Fruit fly (Drosophila melanogaster) whole organism, prepupa: ENCODE measurements around the gene GluRIA.
A peak's percentile ranks its signal among the peaks of the same experiment; 100 is the strongest.

Experiments
- CG10631 ChIP-seq: fragments of 200-800 bp; sonication (Bioruptor generic); optimal IDR thresholded peaks from 2 replicates; lab custom pipeline; 2016; ENCODE audit warnings: missing biosample characterization, missing genetic modification characterization
- CG10669 ChIP-seq: fragments of 200-800 bp; sonication (Bioruptor generic); optimal IDR thresholded peaks from 3 replicates; lab custom pipeline; 2018; ENCODE audit warnings: missing biosample characterization, mild to moderate bottlenecking, missing genetic modification characterization, moderate library complexity
- CG11294 ChIP-seq: fragments of 200-800 bp; sonication (Bioruptor generic); IDR thresholded peaks from 2 replicates; pipeline ENCODE4 v1.3.6; 2022; ENCODE audit warnings: missing biosample characterization, missing genetic modification characterization
- CG11762 ChIP-seq: fragments of 200-800 bp; sonication (Bioruptor generic); optimal IDR thresholded peaks from 3 replicates; lab custom pipeline; 2016; ENCODE audit warnings: missing biosample characterization, missing genetic modification characterization; ENCODE audit not compliant: insufficient read depth
- CG11902 ChIP-seq: fragments of 200-800 bp; sonication (Bioruptor generic); optimal IDR thresholded peaks from 3 replicates; lab custom pipeline; 2016; ENCODE audit warnings: missing biosample characterization, missing genetic modification characterization
- CG15336 ChIP-seq: fragments of 200-800 bp; sonication (Bioruptor generic); IDR thresholded peaks from 2 replicates; pipeline ENCODE4 v1.3.6; 2022; ENCODE audit warnings: missing biosample characterization, missing genetic modification characterization
- CG1621 ChIP-seq: fragments of 200-800 bp; sonication (Bioruptor generic); optimal IDR thresholded peaks from 3 replicates; lab custom pipeline; 2018; ENCODE audit warnings: missing biosample characterization, mild to moderate bottlenecking, missing genetic modification characterization
- CG16779 ChIP-seq: fragments of 200-800 bp; sonication (Bioruptor generic); optimal IDR thresholded peaks from 3 replicates; lab custom pipeline; 2017; ENCODE audit warnings: missing biosample characterization, mild to moderate bottlenecking, missing genetic modification characterization
- CG3032 ChIP-seq: fragments of 200-800 bp; optimal IDR thresholded peaks from 2 replicates; lab custom pipeline; 2019; ENCODE audit warnings: missing biosample characterization, mild to moderate bottlenecking, missing genetic modification characterization, moderate library complexity
- CG31627 ChIP-seq: fragments of 200-800 bp; sonication (Bioruptor generic); optimal IDR thresholded peaks from 3 replicates; lab custom pipeline; 2016; ENCODE audit warnings: missing biosample characterization, missing genetic modification characterization
- CG32006 ChIP-seq: fragments of 200-800 bp; sonication (Bioruptor generic); optimal IDR thresholded peaks from 3 replicates; lab custom pipeline; 2017; ENCODE audit warnings: missing biosample characterization, mild to moderate bottlenecking, missing genetic modification characterization
- CG34406 ChIP-seq: fragments of 200-800 bp; sonication (Bioruptor generic); optimal IDR thresholded peaks from 3 replicates; lab custom pipeline; 2016; ENCODE audit warnings: missing biosample characterization, missing genetic modification characterization
- CG3919 ChIP-seq: fragments of 200-800 bp; sonication (Bioruptor generic); optimal IDR thresholded peaks from 3 replicates; lab custom pipeline; 2016; ENCODE audit warnings: missing biosample characterization, missing genetic modification characterization
- CG4318 ChIP-seq: fragments of 200-800 bp; sonication (Bioruptor generic); optimal IDR thresholded peaks from 3 replicates; lab custom pipeline; 2017; ENCODE audit warnings: missing biosample characterization, mild to moderate bottlenecking, missing genetic modification characterization
- CG6163 ChIP-seq: fragments of 200-800 bp; sonication (Bioruptor generic); IDR thresholded peaks from 3 replicates; pipeline ENCODE4 v1.3.6; 2022; ENCODE audit warnings: missing biosample characterization, missing genetic modification characterization
- CG6792 ChIP-seq: fragments of 200-800 bp; sonication (Bioruptor generic); optimal IDR thresholded peaks from 3 replicates; lab custom pipeline; 2016; ENCODE audit warnings: missing biosample characterization, missing genetic modification characterization
- CG7368 ChIP-seq: fragments of 200-800 bp; sonication (Bioruptor generic); optimal IDR thresholded peaks from 3 replicates; lab custom pipeline; 2016; ENCODE audit warnings: missing biosample characterization, missing genetic modification characterization
- CG8119 ChIP-seq: fragments of 200-800 bp; sonication (Bioruptor generic); IDR thresholded peaks from 3 replicates; pipeline ENCODE4 v1.3.6; 2022; ENCODE audit warnings: missing biosample characterization, missing genetic modification characterization
- CG8632 ChIP-seq: fragments of 200-800 bp; sonication (Bioruptor generic); optimal IDR thresholded peaks from 3 replicates; lab custom pipeline; 2016; ENCODE audit warnings: missing biosample characterization, missing genetic modification characterization
- CG9139 ChIP-seq: fragments of 200-800 bp; sonication (Bioruptor generic); optimal IDR thresholded peaks from 3 replicates; lab custom pipeline; 2017; ENCODE audit warnings: missing biosample characterization, mild to moderate bottlenecking, missing genetic modification characterization
- Eip78C ChIP-seq: fragments of 200-800 bp; sonication (Bioruptor generic); peaks from one replicate; lab custom pipeline; 2016; ENCODE audit warnings: missing biosample characterization, missing genetic modification characterization
- Eip93F ChIP-seq: fragments of 200-800 bp; sonication (Bioruptor generic); optimal IDR thresholded peaks from 2 replicates; lab custom pipeline; 2016; ENCODE audit warnings: missing biosample characterization, mild to moderate bottlenecking, missing genetic modification characterization
- Ets21C ChIP-seq: fragments of 200-800 bp; sonication (Bioruptor generic); optimal IDR thresholded peaks from 3 replicates; lab custom pipeline; 2016; ENCODE audit warnings: missing biosample characterization, missing genetic modification characterization
- Ets96B ChIP-seq: fragments of 200-800 bp; optimal IDR thresholded peaks from 2 replicates; lab custom pipeline; 2019; ENCODE audit warnings: missing biosample characterization, mild to moderate bottlenecking, missing genetic modification characterization, moderate library complexity
- Hr38 ChIP-seq: sonication (Bioruptor generic); optimal IDR thresholded peaks from 2 replicates; lab custom pipeline; 2016; ENCODE audit warnings: missing biosample characterization, missing genetic modification characterization
- Hr39 ChIP-seq: fragments of 200-800 bp; sonication (Bioruptor generic); optimal IDR thresholded peaks from 2 replicates; lab custom pipeline; 2016; ENCODE audit warnings: missing biosample characterization, missing genetic modification characterization
- Hr4 ChIP-seq: fragments of 200-800 bp; sonication (Bioruptor generic); optimal IDR thresholded peaks from 3 replicates; lab custom pipeline; 2016; ENCODE audit warnings: missing biosample characterization, missing genetic modification characterization
- Lpt ChIP-seq: fragments of 200-800 bp; sonication (Bioruptor generic); optimal IDR thresholded peaks from 3 replicates; lab custom pipeline; 2016; ENCODE audit warnings: missing biosample characterization, missing genetic modification characterization
- Met ChIP-seq: fragments of 200-800 bp; sonication (Bioruptor generic); optimal IDR thresholded peaks from 3 replicates; lab custom pipeline; 2016; ENCODE audit warnings: missing biosample characterization, missing genetic modification characterization
- Smox ChIP-seq: fragments of 200-800 bp; sonication (Bioruptor generic); optimal IDR thresholded peaks from 3 replicates; lab custom pipeline; 2016; ENCODE audit warnings: missing biosample characterization, missing genetic modification characterization
- Sox102F ChIP-seq: fragments of 200-800 bp; sonication (Bioruptor generic); optimal IDR thresholded peaks from 2 replicates; lab custom pipeline; 2016; ENCODE audit warnings: missing biosample characterization, mild to moderate bottlenecking, missing genetic modification characterization
- Sox14 ChIP-seq: fragments of 200-800 bp; sonication (Bioruptor generic); optimal IDR thresholded peaks from 3 replicates; lab custom pipeline; 2016; ENCODE audit warnings: missing biosample characterization, missing genetic modification characterization
- Sox15 ChIP-seq: fragments of 200-800 bp; sonication (Bioruptor generic); optimal IDR thresholded peaks from 3 replicates; lab custom pipeline; 2016; ENCODE audit warnings: missing biosample characterization, missing genetic modification characterization
- achi ChIP-seq: fragments of 200-800 bp; sonication (Bioruptor generic); optimal IDR thresholded peaks from 3 replicates; lab custom pipeline; 2016; ENCODE audit warnings: missing biosample characterization, missing genetic modification characterization
- acj6 ChIP-seq: fragments of 200-800 bp; sonication (Bioruptor generic); optimal IDR thresholded peaks from 3 replicates; lab custom pipeline; 2016; ENCODE audit warnings: missing biosample characterization, missing genetic modification characterization
- dac ChIP-seq: fragments of 200-800 bp; sonication (Bioruptor generic); optimal IDR thresholded peaks from 2 replicates; lab custom pipeline; 2017; ENCODE audit warnings: missing biosample characterization, mild to moderate bottlenecking, missing genetic modification characterization
- dsx ChIP-seq: fragments of 200-800 bp; optimal IDR thresholded peaks from 3 replicates; lab custom pipeline; 2019; ENCODE audit warnings: missing biosample characterization, mild to moderate bottlenecking, missing genetic modification characterization, moderate library complexity; ENCODE audit not compliant: poor library complexity, severe bottlenecking
- eg ChIP-seq: fragments of 200-800 bp; sonication (Bioruptor generic); IDR thresholded peaks from 3 replicates; pipeline ENCODE4 v1.3.6; 2022; ENCODE audit warnings: missing biosample characterization, missing genetic modification characterization
- esn ChIP-seq: fragments of 200-800 bp; sonication (Bioruptor generic); optimal IDR thresholded peaks from 2 replicates; lab custom pipeline; 2016; ENCODE audit warnings: missing biosample characterization, mild to moderate bottlenecking, missing genetic modification characterization, moderate library complexity
- fd59A ChIP-seq: fragments of 200-800 bp; sonication (Bioruptor generic); optimal IDR thresholded peaks from 2 replicates; lab custom pipeline; 2017; ENCODE audit warnings: missing biosample characterization, mild to moderate bottlenecking, missing genetic modification characterization, missing genetic modification reagents
- fkh ChIP-seq: fragments of 200-800 bp; sonication (Bioruptor generic); optimal IDR thresholded peaks from 3 replicates; lab custom pipeline; 2017; ENCODE audit warnings: missing biosample characterization, mild to moderate bottlenecking, missing genetic modification characterization, moderate library complexity
- lz ChIP-seq: fragments of 200-800 bp; sonication (Bioruptor generic); optimal IDR thresholded peaks from 3 replicates; lab custom pipeline; 2016; ENCODE audit warnings: missing biosample characterization, missing genetic modification characterization
- net ChIP-seq: fragments of 200-800 bp; sonication (Bioruptor generic); optimal IDR thresholded peaks from 3 replicates; lab custom pipeline; 2016; ENCODE audit warnings: missing biosample characterization, missing genetic modification characterization
- pdm3 ChIP-seq: fragments of 200-800 bp; sonication (Bioruptor generic); optimal IDR thresholded peaks from 3 replicates; lab custom pipeline; 2016; ENCODE audit warnings: missing biosample characterization, missing genetic modification characterization
- salr ChIP-seq, 2 experiments: fragments of 200-800 bp; sonication (Bioruptor generic); optimal IDR thresholded peaks; 3 replicates each; lab custom pipeline; 2016 to 2018; ENCODE audit warnings: missing biosample characterization in 2 of 2, missing genetic modification characterization in 2 of 2, mild to moderate bottlenecking in 1 of 2
- spab ChIP-seq: fragments of 200-800 bp; sonication (Bioruptor generic); optimal IDR thresholded peaks from 2 replicates; lab custom pipeline; 2017; ENCODE audit warnings: missing biosample characterization, mild to moderate bottlenecking, missing genetic modification characterization, missing genetic modification reagents
- svp ChIP-seq: fragments of 200-800 bp; sonication (Bioruptor generic); peaks from one replicate; lab custom pipeline; 2016; ENCODE audit warnings: missing biosample characterization, missing genetic modification characterization
- topi ChIP-seq: fragments of 200-800 bp; sonication (Bioruptor generic); optimal IDR thresholded peaks from 3 replicates; lab custom pipeline; 2016; ENCODE audit warnings: missing biosample characterization, missing genetic modification characterization

Gene GluRIA

DNA sequence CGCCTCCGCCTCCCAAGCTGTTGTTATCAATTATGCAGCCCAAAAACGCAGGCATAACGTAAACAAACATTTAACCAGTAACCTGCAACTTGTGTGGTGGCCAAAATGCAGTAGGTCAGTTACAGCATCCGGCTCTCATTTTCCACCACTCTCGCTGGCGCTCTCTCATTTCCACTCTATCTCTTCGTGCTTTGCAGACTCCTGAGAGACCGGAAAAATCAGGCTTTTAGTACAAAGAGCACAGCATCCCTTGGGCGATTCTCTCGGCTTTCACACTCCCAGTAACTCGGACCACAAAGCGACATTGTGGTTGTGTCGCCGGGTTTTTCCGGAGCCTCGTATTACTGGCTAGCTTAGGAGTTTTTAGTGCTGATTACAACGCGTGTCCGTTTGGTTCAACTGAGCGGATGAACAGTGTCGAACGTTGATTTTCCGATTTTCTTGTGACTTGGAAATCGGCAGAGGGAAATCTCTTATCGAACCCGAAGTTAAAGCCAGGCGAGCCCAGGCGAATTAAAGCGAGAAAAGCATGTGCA is at the start of gene GluRIA:
TSS of gene GluRIA (plus strand) at position 364 of the 536 bp plus-strand sequence.
- TF ChIP-seq eg (GFP tag; lab: Robert Waterston, UW) = no peak
- no peak for TF ChIP-seq Lpt
- no peak for TF ChIP-seq dsx (GFP tag; lab: Kevin White, UChicago)
- TF ChIP-seq net (GFP tag; lab: Kevin White, UChicago) = no peak
- TF ChIP-seq Hr38 (GFP tag; lab: Kevin White, UChicago) = no peak
- no peak for TF ChIP-seq lz (GFP tag; lab: Kevin White, UChicago)
- no peak for TF ChIP-seq CG10669 (GFP tag; lab: Kevin White, UChicago)

DNA sequence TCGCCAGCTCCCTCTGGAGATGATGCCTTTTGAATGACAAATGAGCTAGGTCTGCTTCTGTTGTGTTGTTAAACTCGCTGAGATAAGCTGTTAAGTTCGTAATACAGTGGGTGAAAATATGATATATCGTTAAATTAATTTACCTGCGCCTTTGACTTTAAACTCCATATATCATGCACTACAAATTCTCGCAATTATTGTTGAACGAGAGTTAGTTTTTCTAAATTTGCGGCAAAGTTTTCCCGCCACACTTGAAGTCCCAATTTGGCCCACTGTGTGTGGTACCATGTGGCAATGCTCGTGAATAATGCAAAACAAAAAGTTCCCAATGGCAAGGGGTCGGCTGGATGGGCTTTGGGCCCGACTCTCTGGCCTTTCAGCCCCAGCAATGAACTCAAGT is 47.1 kb upstream of the GluRIA start:
- peak; percentile 81 for TF ChIP-seq CG15336
- TF ChIP-seq CG7368 (GFP tag; lab: Kevin White, UChicago) = peak; percentile 73
- TF ChIP-seq svp (GFP tag; lab: Kevin White, UChicago) = peak; percentile 57
- TF ChIP-seq topi = peak; percentile 55
- TF ChIP-seq Sox15 (GFP tag; lab: Kevin White, UChicago) = peak; percentile 41
- TF ChIP-seq CG8632 (GFP tag; lab: Kevin White, UChicago) = peak; percentile 61
- TF ChIP-seq Sox14 (GFP tag; lab: Kevin White, UChicago) = peak; percentile 59
- TF ChIP-seq CG6792 (GFP tag; lab: Kevin White, UChicago) = peak; percentile 54
- TF ChIP-seq Hr4 = peak; percentile 77
- TF ChIP-seq achi (GFP tag; lab: Kevin White, UChicago) = peak; percentile 63
- TF ChIP-seq CG10669 (GFP tag; lab: Kevin White, UChicago) = peak; percentile 66
- TF ChIP-seq Eip93F (GFP tag; lab: Kevin White, UChicago) = no peak
- TF ChIP-seq eg (GFP tag; lab: Robert Waterston, UW) = peak; percentile 76
- peak; percentile 71 for TF ChIP-seq Hr39 (GFP tag; lab: Kevin White, UChicago)
- peak; percentile 54 for TF ChIP-seq CG4318
- peak; percentile 75 for TF ChIP-seq CG6163
- TF ChIP-seq dac (GFP tag; lab: Kevin White, UChicago) = no peak
- no peak for TF ChIP-seq esn
- peak; percentile 79 for TF ChIP-seq pdm3 (GFP tag; lab: Kevin White, UChicago)
- TF ChIP-seq lz (GFP tag; lab: Kevin White, UChicago) = peak; percentile 48
- peak; percentile 64 for TF ChIP-seq Smox
- peak; percentile 61 for TF ChIP-seq Met
- no peak for TF ChIP-seq Hr38 (GFP tag; lab: Kevin White, UChicago)
- TF ChIP-seq CG11294 (GFP tag; lab: Robert Waterston, UW) = peak; percentile 38; the same call in 1 of the 2 replicates
- peak; percentile 50 for TF ChIP-seq CG10631
- TF ChIP-seq spab (GFP tag; lab: Kevin White, UChicago) = peak; percentile 67
- TF ChIP-seq net (GFP tag; lab: Kevin White, UChicago) = peak; percentile 65
- peak; percentile 73 for TF ChIP-seq CG3919
- TF ChIP-seq CG31627 = peak; percentile 70
- peak; percentile 62 for TF ChIP-seq acj6 (GFP tag; lab: Kevin White, UChicago)
- TF ChIP-seq fd59A (GFP tag; lab: Kevin White, UChicago) = peak; percentile 47
- TF ChIP-seq dsx (GFP tag; lab: Kevin White, UChicago) = peak; percentile 39
- peak; percentile 71 for TF ChIP-seq CG32006
- peak; percentile 43 for TF ChIP-seq CG1621 (tag; lab: Kevin White, UChicago)
- peak; percentile 61 for TF ChIP-seq Ets96B (tag; lab: Kevin White, UChicago)
- peak; percentile 10 for TF ChIP-seq Ets21C (GFP tag; lab: Kevin White, UChicago)
- TF ChIP-seq CG9139 (GFP tag; lab: Kevin White, UChicago) = peak; percentile 24
- no peak for TF ChIP-seq CG3032 (tag; lab: Kevin White, UChicago)
- TF ChIP-seq CG8119 = peak; percentile 62
- peak; percentile 63 for TF ChIP-seq Sox102F
- peak; percentile 43 for TF ChIP-seq CG11762
- TF ChIP-seq fkh (GFP tag; lab: Kevin White, UChicago) = no peak
- no peak for TF ChIP-seq CG16779 (tag; lab: Kevin White, UChicago)
- TF ChIP-seq Lpt = peak; percentile 28
- peak; percentile 61 for TF ChIP-seq CG11902
- TF ChIP-seq Eip78C (GFP tag; lab: Kevin White, UChicago) = peak; percentile 73
- peak in 1 of 2 experiments; percentile 50 for TF ChIP-seq salr (GFP tag; optimal IDR thresholded peaks at IDR 0.05; lab: Kevin White, UChicago)
- TF ChIP-seq CG34406 = peak; percentile 71
